Worm (Caenorhabditis elegans): Measurements from ENCODE around the gene W03G1.5.

DNA sequence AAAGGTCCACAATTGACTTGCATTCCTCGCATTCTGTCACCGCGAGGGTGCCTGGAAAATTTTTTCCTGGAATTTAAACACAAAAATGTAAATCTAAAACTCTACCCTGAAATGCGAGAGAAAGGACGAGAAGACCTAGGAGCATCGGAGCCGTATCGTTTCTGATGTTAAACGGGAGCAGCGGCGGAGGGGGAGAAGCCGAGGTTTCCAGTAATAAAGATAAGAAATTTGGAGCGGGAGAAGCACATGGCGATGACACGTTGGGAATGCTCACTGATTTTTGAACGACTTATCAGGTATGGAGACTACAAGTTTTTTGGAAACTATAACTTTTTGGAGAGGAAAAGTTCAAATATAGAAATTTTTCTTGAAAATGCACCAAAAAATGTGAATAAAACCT, 17.3 kb upstream of the W03G1.5 start, which contains the start of gene asm-3:
- TF ChIP-seq B0310.2 (tag; optimal IDR thresholded peaks at IDR 0.05) (no peak), ets-7 (tag; optimal IDR thresholded peaks at IDR 0.05) (no peak), sea-1 (GFP tag; conservative IDR thresholded peaks at IDR 0.05) (no peak), tbx-37 (GFP tag; conservative IDR thresholded peaks at IDR 0.05) (no peak), ceh-13 (GFP tag; optimal IDR thresholded peaks at IDR 0.05) (no peak), aly-1 (tag; optimal IDR thresholded peaks at IDR 0.05) (no peak)

Measured in whole organism, early embryonic.